Worm (Caenorhabditis elegans) whole organism, L3 larva: ENCODE measurements around the gene lem-4.

Experiments used
- R02D3.7 ChIP-seq: fragments of 150-350 bp; optimal IDR thresholded peaks from 2 replicates; lab custom pipeline; 2014; ENCODE audit warnings: missing biosample characterization, missing genetic modification characterization
- ZK546.5 ChIP-seq: sonication (generic microtip); optimal IDR thresholded peaks from 2 replicates; lab custom pipeline; 2017; ENCODE audit warnings: missing biosample characterization, missing genetic modification characterization
- aly-2 ChIP-seq: fragments of 150-350 bp; optimal IDR thresholded peaks from 2 replicates; lab custom pipeline; 2014; ENCODE audit warnings: missing biosample characterization, missing genetic modification characterization
- ceh-16 ChIP-seq: sonication (generic microtip); optimal IDR thresholded peaks from 2 replicates; lab custom pipeline; 2017; ENCODE audit warnings: missing biosample characterization, missing genetic modification characterization
- ceh-28 ChIP-seq: fragments of 150-350 bp; optimal IDR thresholded peaks from 2 replicates; lab custom pipeline; 2014; ENCODE audit warnings: missing biosample characterization, missing genetic modification reagents, missing genetic modification characterization
- ceh-82 ChIP-seq: fragments of 150-350 bp; optimal IDR thresholded peaks from 2 replicates; lab custom pipeline; 2014; ENCODE audit warnings: missing biosample characterization, missing genetic modification characterization
- ceh-9 ChIP-seq: sonication (generic microtip); optimal IDR thresholded peaks from 2 replicates; lab custom pipeline; 2018; ENCODE audit warnings: missing biosample characterization, missing genetic modification characterization
- daf-12 ChIP-seq: fragments of 150-350 bp; optimal IDR thresholded peaks from 2 replicates; lab custom pipeline; 2014; ENCODE audit warnings: missing biosample characterization, missing genetic modification reagents, missing genetic modification characterization
- egl-27 ChIP-seq: sonication (generic microtip); optimal IDR thresholded peaks from 4 replicates; lab custom pipeline; 2017; ENCODE audit warnings: missing biosample characterization, missing genetic modification reagents, missing genetic modification characterization
- egl-5 ChIP-seq: fragments of 150-350 bp; optimal IDR thresholded peaks from 2 replicates; lab custom pipeline; 2017; ENCODE audit warnings: missing biosample characterization, missing genetic modification reagents, missing genetic modification characterization, inconsistent platforms
- elt-1 ChIP-seq: fragments of 150-350 bp; optimal IDR thresholded peaks from 2 replicates; lab custom pipeline; 2014; ENCODE audit warnings: missing biosample characterization, missing genetic modification characterization
- elt-2 ChIP-seq: sonication (generic microtip); optimal IDR thresholded peaks from 2 replicates; lab custom pipeline; 2016; ENCODE audit warnings: missing genetic modification reagents, mild to moderate bottlenecking, missing genetic modification characterization, missing compliant biosample characterization
- elt-3 ChIP-seq, 3 experiments: fragments of 150-350 bp in 1 of 3; sonication (generic microtip) in 2 of 3; optimal IDR thresholded peaks; 2 replicates in 2 of 3; 4 replicates in 1 of 3; lab custom pipeline; 2014 to 2017; ENCODE audit warnings: missing biosample characterization in 3 of 3, missing genetic modification characterization in 3 of 3
- eor-1 ChIP-seq, 2 experiments: fragments of 150-350 bp; optimal IDR thresholded peaks; 2 replicates each; lab custom pipeline; 2014 to 2018; ENCODE audit warnings: missing biosample characterization in 2 of 2, missing genetic modification characterization in 2 of 2
- fkh-10 ChIP-seq: sonication (generic microtip); optimal IDR thresholded peaks from 2 replicates; lab custom pipeline; 2017; ENCODE audit warnings: missing biosample characterization, missing genetic modification reagents, missing genetic modification characterization
- hmg-11 ChIP-seq: sonication (generic microtip); optimal IDR thresholded peaks from 2 replicates; lab custom pipeline; 2016; ENCODE audit warnings: missing genetic modification characterization, missing compliant biosample characterization
- jun-1 ChIP-seq: fragments of 150-350 bp; optimal IDR thresholded peaks from 2 replicates; lab custom pipeline; 2014; ENCODE audit warnings: missing biosample characterization, missing genetic modification reagents, missing genetic modification characterization
- lin-15B ChIP-seq: fragments of 150-350 bp; optimal IDR thresholded peaks from 2 replicates; lab custom pipeline; 2014; ENCODE audit warnings: missing biosample characterization, missing genetic modification characterization
- lsy-12 ChIP-seq: sonication (generic microtip); optimal IDR thresholded peaks from 2 replicates; lab custom pipeline; 2016; ENCODE audit warnings: mild to moderate bottlenecking, missing genetic modification characterization, missing compliant biosample characterization
- mdl-1 ChIP-seq: fragments of 150-350 bp; optimal IDR thresholded peaks from 2 replicates; lab custom pipeline; 2014; ENCODE audit warnings: missing biosample characterization, missing genetic modification characterization
- nfya-1 ChIP-seq: sonication (generic microtip); optimal IDR thresholded peaks from 2 replicates; lab custom pipeline; 2017; ENCODE audit warnings: missing genetic modification characterization, mild to moderate bottlenecking, missing compliant biosample characterization, antibody characterized with exemption, moderate library complexity; ENCODE audit not compliant: insufficient read depth
- nhr-12 ChIP-seq: fragments of 150-350 bp; optimal IDR thresholded peaks from 2 replicates; lab custom pipeline; 2014; ENCODE audit warnings: missing biosample characterization, missing genetic modification characterization
- nhr-23 ChIP-seq: fragments of 150-350 bp; optimal IDR thresholded peaks from 2 replicates; lab custom pipeline; 2014; ENCODE audit warnings: missing biosample characterization, missing genetic modification reagents, missing genetic modification characterization
- nhr-25 ChIP-seq: sonication (generic microtip); optimal IDR thresholded peaks from 2 replicates; lab custom pipeline; 2017; ENCODE audit warnings: missing biosample characterization, missing genetic modification characterization
- nhr-43 ChIP-seq: sonication (generic microtip); optimal IDR thresholded peaks from 2 replicates; lab custom pipeline; 2016; ENCODE audit warnings: mild to moderate bottlenecking, missing genetic modification characterization, missing compliant biosample characterization; ENCODE audit not compliant: poor library complexity, severe bottlenecking
- nhr-76 ChIP-seq: fragments of 150-350 bp; sonication (generic microtip); optimal IDR thresholded peaks from 5 replicates; lab custom pipeline; 2014; ENCODE audit warnings: missing biosample characterization, missing genetic modification characterization
- pha-4 ChIP-seq: fragments of 150-350 bp; optimal IDR thresholded peaks from 2 replicates; lab custom pipeline; 2014; ENCODE audit warnings: missing biosample characterization, missing genetic modification reagents, missing genetic modification characterization
- pqm-1 ChIP-seq: fragments of 150-350 bp; optimal IDR thresholded peaks from 2 replicates; lab custom pipeline; 2017; ENCODE audit warnings: missing biosample characterization, missing genetic modification characterization, inconsistent platforms
- sea-2 ChIP-seq: fragments of 150-350 bp; sonication (generic microtip); optimal IDR thresholded peaks from 4 replicates; lab custom pipeline; 2014; ENCODE audit warnings: missing biosample characterization, missing genetic modification reagents, missing genetic modification characterization
- skn-1 ChIP-seq: fragments of 150-350 bp; optimal IDR thresholded peaks from 2 replicates; lab custom pipeline; 2014; ENCODE audit warnings: missing biosample characterization, missing genetic modification characterization
- snpc-4 ChIP-seq: fragments of 150-350 bp; optimal IDR thresholded peaks from 2 replicates; lab custom pipeline; 2014; ENCODE audit warnings: missing biosample characterization, missing genetic modification characterization
- tbx-2 ChIP-seq: sonication (generic microtip); optimal IDR thresholded peaks from 2 replicates; lab custom pipeline; 2016; ENCODE audit warnings: mild to moderate bottlenecking, missing genetic modification characterization, missing compliant biosample characterization
- unc-62 ChIP-seq: fragments of 150-350 bp; sonication (generic microtip); optimal IDR thresholded peaks from 4 replicates; lab custom pipeline; 2014; ENCODE audit warnings: missing biosample characterization, missing genetic modification reagents, missing genetic modification characterization
- zag-1 ChIP-seq: fragments of 150-350 bp; optimal IDR thresholded peaks from 2 replicates; lab custom pipeline; 2014; ENCODE audit warnings: missing biosample characterization, missing genetic modification characterization
- ztf-11 ChIP-seq: fragments of 150-350 bp; optimal IDR thresholded peaks from 2 replicates; lab custom pipeline; 2014; ENCODE audit warnings: missing biosample characterization, missing genetic modification characterization

Gene lem-4

DNA sequence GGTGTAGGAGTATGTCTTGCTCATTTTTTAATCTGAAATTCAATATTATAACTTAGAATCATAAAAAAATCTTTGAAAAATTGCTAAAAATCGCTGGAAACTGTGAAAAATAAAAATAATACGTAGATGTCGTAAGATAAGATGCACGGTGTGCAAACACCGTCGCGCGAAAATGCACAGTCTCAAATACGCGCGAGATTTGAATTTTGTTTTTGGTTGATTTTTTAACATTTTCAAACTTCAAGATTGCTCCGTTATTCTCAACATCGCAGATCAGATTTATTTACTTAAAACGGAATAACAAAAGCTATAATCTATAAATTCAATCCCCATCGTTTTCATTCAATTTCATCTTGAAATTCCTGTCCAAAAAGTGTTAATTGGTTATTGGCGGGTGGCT is 12.5 kb downstream of the lem-4 start, which contains the start of gene Y55F3BR.6:
TSS of gene Y55F3BR.6 (minus strand) at position 32 of the 400 bp plus-strand sequence.
- TF ChIP-seq ceh-82 (tag; lab: Kevin White, UChicago) (no peak), ceh-9 (tag; lab: Kevin White, UChicago) (no peak), skn-1 (tag; lab: Kevin White, UChicago) (no peak), pqm-1 (tag; lab: Kevin White, UChicago) (no peak), nfya-1 (tag; lab: Kevin White, UChicago) (no peak), ceh-16 (tag; lab: Kevin White, UChicago) (no peak), fkh-10 (GFP tag; lab: Kevin White, UChicago) (no peak), zag-1 (no peak), lsy-12 (tag; lab: Kevin White, UChicago) (no peak), elt-3 (tag; optimal IDR thresholded peaks at IDR 0.05; lab: Kevin White, UChicago) (no peak), egl-27 (no peak), eor-1 (tag; optimal IDR thresholded peaks at IDR 0.05; lab: Kevin White, UChicago) (no peak), nhr-76 (tag; lab: Kevin White, UChicago) (no peak), ZK546.5 (tag; lab: Kevin White, UChicago) (no peak), ceh-28 (no peak), ztf-11 (no peak), aly-2 (tag; lab: Kevin White, UChicago) (no peak)
- TF ChIP-seq, all 47 proteins: peak for 0

- TF ChIP-seq daf-12: no peak
- TF ChIP-seq skn-1 (tag; lab: Kevin White, UChicago): no peak
- no peak for TF ChIP-seq elt-1 (tag; lab: Kevin White, UChicago)
- TF ChIP-seq unc-62 (GFP tag; lab: Kevin White, UChicago): no peak
- TF ChIP-seq jun-1 (tag; lab: Kevin White, UChicago): no peak
- TF ChIP-seq sea-2 (GFP tag; lab: Kevin White, UChicago): no peak
- no peak for TF ChIP-seq eor-1 (tag; optimal IDR thresholded peaks at IDR 0.05; lab: Kevin White, UChicago)
- TF ChIP-seq hmg-11 (tag; lab: Kevin White, UChicago): peak; percentile 79
- no peak for TF ChIP-seq mdl-1 (tag; lab: Kevin White, UChicago)
- TF ChIP-seq ceh-16 (tag; lab: Kevin White, UChicago): no peak
- TF ChIP-seq nfya-1 (tag; lab: Kevin White, UChicago): peak; percentile 12
- no peak for TF ChIP-seq aly-2 (tag; lab: Kevin White, UChicago)
- TF ChIP-seq nhr-23 (tag; lab: Kevin White, UChicago): peak; percentile 22
- no peak for TF ChIP-seq snpc-4
- TF ChIP-seq lin-15B: peak; percentile 7
- no peak for TF ChIP-seq egl-5
- no peak for TF ChIP-seq nhr-25 (tag; lab: Kevin White, UChicago)
- TF ChIP-seq tbx-2 (tag; lab: Kevin White, UChicago): no peak
Observed at ce11 chrIV:833517-833916, 21.1 kb downstream of the lem-4 start.

DNA sequence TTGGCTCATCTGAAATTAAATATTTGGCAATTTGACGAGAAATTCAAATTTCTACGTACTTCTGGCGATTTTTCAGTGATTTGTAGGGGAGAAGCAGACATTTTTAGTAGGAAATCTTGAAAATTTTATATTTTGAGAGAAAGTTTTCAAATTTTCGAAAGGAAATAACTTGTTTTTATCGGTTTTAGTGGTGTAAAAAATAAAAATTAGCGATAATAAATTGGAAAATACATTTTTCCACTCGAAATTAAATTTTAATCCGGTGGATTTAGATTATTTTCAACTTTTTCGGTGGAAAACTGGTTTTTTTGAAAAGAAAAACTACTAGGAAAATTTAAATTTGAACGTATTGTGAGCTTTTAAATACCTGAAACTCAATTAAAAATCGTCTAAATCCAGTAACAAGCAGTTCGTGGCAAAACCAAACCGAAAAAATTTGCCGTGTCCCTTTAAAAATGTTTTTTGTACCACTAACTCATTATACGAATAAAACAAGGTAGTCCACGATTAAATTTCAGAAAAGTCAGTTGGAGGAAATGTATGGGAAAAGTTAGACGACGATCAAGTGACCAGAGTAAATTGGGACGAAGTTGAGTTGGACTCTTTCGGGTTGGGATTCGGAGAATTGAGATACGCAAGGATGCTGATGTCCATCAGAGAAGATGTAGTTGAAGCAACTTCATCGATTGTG is 22.6 kb downstream of the lem-4 start, which contains the start of the genes madf-1 and Y55F3BR.10:
TSS of gene madf-1 (minus strand) at position 101 of the 691 bp plus-strand sequence.
TSS of gene Y55F3BR.10 (plus strand) at position 641 of the 691 bp plus-strand sequence.
- TF ChIP-seq ceh-16 (tag; lab: Kevin White, UChicago) (no peak), mdl-1 (tag; lab: Kevin White, UChicago) (no peak), elt-1 (tag; lab: Kevin White, UChicago) (no peak), unc-62 (GFP tag; lab: Kevin White, UChicago) (no peak), tbx-2 (tag; lab: Kevin White, UChicago) (no peak), pha-4 (no peak), nhr-43 (tag; lab: Kevin White, UChicago) (no peak), ZK546.5 (tag; lab: Kevin White, UChicago) (no peak)

DNA sequence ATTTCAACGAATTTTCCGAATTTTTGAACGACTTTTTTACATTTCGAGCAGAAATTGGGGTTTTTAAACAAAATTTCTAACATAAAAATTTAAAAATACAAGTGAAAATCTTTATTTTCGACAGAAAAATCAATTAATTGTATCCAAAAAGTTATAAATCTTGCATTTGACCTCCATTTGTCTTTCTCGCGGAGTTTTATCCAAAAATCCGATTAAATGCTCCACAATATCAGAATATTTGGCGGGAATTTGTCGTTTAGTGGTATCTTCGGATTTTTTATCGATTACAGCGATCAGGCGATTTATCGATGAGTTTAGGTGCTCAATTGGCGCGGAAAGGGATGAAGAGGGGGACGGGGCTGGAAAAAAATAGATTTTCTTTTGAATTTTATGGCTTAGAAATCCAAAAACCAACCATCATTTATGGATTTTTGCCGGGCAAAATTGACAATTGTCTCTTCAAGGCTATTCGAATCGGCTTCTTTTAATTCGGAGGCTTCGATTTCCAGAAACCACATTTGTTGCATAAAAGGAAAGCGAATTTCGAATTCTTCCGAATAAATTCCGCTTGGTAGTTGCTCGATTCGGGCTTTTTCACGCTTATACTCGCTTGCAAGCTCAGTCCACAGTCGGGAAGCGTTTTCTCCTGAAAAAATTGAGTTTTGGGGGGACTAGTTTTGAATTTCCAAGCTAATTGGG is 24.2 kb downstream of the lem-4 start:
- no peak for TF ChIP-seq elt-2 (tag; lab: Kevin White, UChicago)
- TF ChIP-seq lsy-12 (tag; lab: Kevin White, UChicago): no peak
- no peak for TF ChIP-seq nhr-12 (tag; lab: Kevin White, UChicago)
- TF ChIP-seq snpc-4: no peak
- no peak for TF ChIP-seq pqm-1 (tag; lab: Kevin White, UChicago)
- no peak for TF ChIP-seq ceh-16 (tag; lab: Kevin White, UChicago)
- TF ChIP-seq R02D3.7 (tag; lab: Kevin White, UChicago): no peak
- TF ChIP-seq skn-1 (tag; lab: Kevin White, UChicago): no peak
- no peak for TF ChIP-seq lin-15B
- TF ChIP-seq nfya-1 (tag; lab: Kevin White, UChicago): no peak
- no peak for TF ChIP-seq eor-1 (tag; optimal IDR thresholded peaks at IDR 0.05; lab: Kevin White, UChicago)
